Worm (Caenorhabditis elegans) whole organism, L4 larva: Measurements from ENCODE around the gene F53B1.8.

Experiments
- F10B5.3 ChIP-seq: sonication (generic microtip); optimal IDR thresholded peaks from 2 replicates; lab custom pipeline; 2016; ENCODE audit warnings: mild to moderate bottlenecking, missing genetic modification characterization, missing compliant biosample characterization
- F26F4.8 ChIP-seq: fragments of 200-800 bp; sonication (Bioruptor generic); conservative IDR thresholded peaks from 2 replicates; pipeline ENCODE4 v1.3.6; 2022; ENCODE audit warnings: missing genetic modification characterization, missing compliant biosample characterization
- F37D6.2 ChIP-seq: sonication (generic microtip); optimal IDR thresholded peaks from 2 replicates; lab custom pipeline; 2016; ENCODE audit warnings: mild to moderate bottlenecking, missing genetic modification characterization, missing compliant biosample characterization
- T20F7.1 ChIP-seq: fragments of 200-800 bp; sonication (Bioruptor generic); optimal IDR thresholded peaks from 2 replicates; lab custom pipeline; 2018; ENCODE audit warnings: mild to moderate bottlenecking, missing genetic modification characterization, missing compliant biosample characterization
- aha-1 ChIP-seq: fragments of 150-350 bp; peaks from one replicate; lab custom pipeline; 2014; ENCODE audit warnings: missing biosample characterization, missing genetic modification characterization
- ama-1 ChIP-seq: fragments of 150-350 bp; optimal IDR thresholded peaks from 2 replicates; lab custom pipeline; 2014; ENCODE audit warnings: inconsistent platforms, mixed read lengths
- ceh-28 ChIP-seq: fragments of 150-350 bp; optimal IDR thresholded peaks from 2 replicates; lab custom pipeline; 2014; ENCODE audit warnings: missing biosample characterization, missing genetic modification reagents, missing genetic modification characterization
- ces-1 ChIP-seq: fragments of 150-350 bp; sonication (generic microtip); optimal IDR thresholded peaks from 4 replicates; lab custom pipeline; 2014; ENCODE audit warnings: missing biosample characterization, missing genetic modification reagents, missing genetic modification characterization
- daf-12 ChIP-seq: fragments of 150-350 bp; optimal IDR thresholded peaks from 2 replicates; lab custom pipeline; 2014; ENCODE audit warnings: missing biosample characterization, missing genetic modification reagents, missing genetic modification characterization
- duxl-1 ChIP-seq: sonication (generic microtip); optimal IDR thresholded peaks from 2 replicates; lab custom pipeline; 2016; ENCODE audit warnings: mild to moderate bottlenecking, missing genetic modification characterization, moderate library complexity, missing compliant biosample characterization; ENCODE audit not compliant: poor library complexity
- egl-43 ChIP-seq: fragments of 200-800 bp; sonication (Bioruptor generic); IDR thresholded peaks from 2 replicates; pipeline ENCODE4 v1.3.6; 2022; ENCODE audit warnings: missing genetic modification reagents, missing genetic modification characterization, missing compliant biosample characterization
- hlh-30 ChIP-seq: sonication (generic microtip); optimal IDR thresholded peaks from 2 replicates; lab custom pipeline; 2017; ENCODE audit warnings: antibody characterized with exemption, mild to moderate bottlenecking, missing genetic modification characterization, missing compliant biosample characterization; ENCODE audit not compliant: insufficient read depth
- hmg-1.1 ChIP-seq: fragments of 200-800 bp; sonication (Bioruptor generic); IDR thresholded peaks from 2 replicates; pipeline ENCODE4 v1.3.6; 2022; ENCODE audit warnings: missing genetic modification reagents, missing genetic modification characterization, missing compliant biosample characterization
- lsy-2 ChIP-seq, 2 experiments: fragments of 150-350 bp in 1 of 2; sonication (generic microtip) in 1 of 2; optimal IDR thresholded peaks; 2 replicates each; lab custom pipeline; 2014 to 2017; ENCODE audit warnings: missing biosample characterization in 2 of 2, missing genetic modification characterization in 2 of 2
- mdl-1 ChIP-seq, 2 experiments: fragments of 150-350 bp in 1 of 2; sonication (generic microtip) in 1 of 2; optimal IDR thresholded peaks; 2 replicates each; lab custom pipeline; 2014 to 2017; ENCODE audit warnings: missing biosample characterization in 2 of 2, missing genetic modification characterization in 2 of 2
- mep-1 ChIP-seq: fragments of 150-350 bp; sonication (generic microtip); optimal IDR thresholded peaks from 3 replicates; lab custom pipeline; 2014; ENCODE audit warnings: missing biosample characterization, missing genetic modification characterization
- nhr-102 ChIP-seq: sonication (generic microtip); optimal IDR thresholded peaks from 2 replicates; lab custom pipeline; 2016; ENCODE audit warnings: mild to moderate bottlenecking, missing genetic modification characterization, moderate library complexity, missing compliant biosample characterization
- nhr-28 ChIP-seq: fragments of 150-350 bp; optimal IDR thresholded peaks from 2 replicates; lab custom pipeline; 2014; ENCODE audit warnings: missing biosample characterization, missing genetic modification characterization
- nhr-6 ChIP-seq: fragments of 150-350 bp; optimal IDR thresholded peaks from 2 replicates; lab custom pipeline; 2014; ENCODE audit warnings: missing biosample characterization, missing genetic modification characterization
- pha-4 ChIP-seq, 2 experiments: fragments of 150-350 bp in 1 of 2; fragments of 200-800 bp in 1 of 2; sonication (Bioruptor generic) in 1 of 2; IDR thresholded peaks in 1 of 2; optimal IDR thresholded peaks in 1 of 2; 2 replicates each; pipeline versions ENCODE4 v1.3.6 to Lab custom; 2014 to 2022; ENCODE audit warnings: missing genetic modification characterization in 2 of 2, missing genetic modification reagents in 2 of 2, missing biosample characterization in 1 of 2, missing compliant biosample characterization in 1 of 2
- pqm-1 ChIP-seq: sonication (generic microtip); optimal IDR thresholded peaks from 2 replicates; lab custom pipeline; 2017; ENCODE audit warnings: missing biosample characterization, missing genetic modification characterization
- rbr-2 ChIP-seq: sonication (generic microtip); optimal IDR thresholded peaks from 2 replicates; lab custom pipeline; 2016; ENCODE audit warnings: missing genotype, missing genetic modification characterization, missing compliant biosample characterization
- set-16 ChIP-seq: fragments of 200-800 bp; sonication (Bioruptor generic); IDR thresholded peaks from 2 replicates; pipeline ENCODE4 v1.3.6; 2022; ENCODE audit warnings: missing genetic modification reagents, missing genetic modification characterization, missing compliant biosample characterization
- skn-1 ChIP-seq: fragments of 150-350 bp; optimal IDR thresholded peaks from 2 replicates; lab custom pipeline; 2014; ENCODE audit warnings: missing biosample characterization, missing genetic modification characterization
- tag-97 ChIP-seq: fragments of 200-800 bp; sonication (Bioruptor generic); IDR thresholded peaks from 2 replicates; pipeline ENCODE4 v1.3.6; 2022; ENCODE audit warnings: missing genetic modification characterization, missing compliant biosample characterization
- unc-62 ChIP-seq, 3 experiments: fragments of 150-350 bp in 1 of 3; sonication (generic microtip); optimal IDR thresholded peaks in 2 of 3; peaks in 1 of 3; 1 replicate in 1 of 3; 2 replicates in 2 of 3; lab custom pipeline; 2014 to 2017; ENCODE audit warnings: missing biosample characterization in 3 of 3, missing genetic modification characterization in 3 of 3, missing genetic modification reagents in 3 of 3, missing genotype in 1 of 3
- zip-2 ChIP-seq: fragments of 150-350 bp; optimal IDR thresholded peaks from 2 replicates; lab custom pipeline; 2014; ENCODE audit warnings: missing biosample characterization, missing genetic modification characterization
- ztf-11 ChIP-seq: fragments of 150-350 bp; optimal IDR thresholded peaks from 2 replicates; lab custom pipeline; 2014; ENCODE audit warnings: missing biosample characterization, missing genetic modification characterization

F53B1.8 gene

DNA sequence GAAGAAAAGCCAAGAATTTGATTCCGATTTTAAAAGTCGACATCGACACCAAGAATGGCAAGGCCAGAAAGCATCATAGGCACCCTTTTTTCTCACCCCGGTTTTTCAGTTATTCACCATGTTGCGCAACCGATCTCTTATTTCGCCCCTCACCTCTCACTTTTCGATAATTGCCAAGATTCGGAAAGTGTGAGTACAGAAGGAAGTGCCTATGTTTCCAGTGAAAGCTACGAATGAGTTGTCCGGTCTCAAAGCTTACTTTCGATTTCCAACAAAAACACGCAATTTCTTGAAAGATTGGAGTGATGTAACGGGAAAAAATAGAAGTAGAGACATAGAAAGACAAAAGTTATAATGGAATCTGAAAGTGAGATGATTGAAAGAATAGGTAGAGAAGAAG, 23.7 kb upstream of the F53B1.8 start:
- TF ChIP-seq aha-1 (tag; lab: Kevin White, UChicago), result peak; percentile 97
- TF ChIP-seq zip-2, result no peak
- peak in 1 of 2 experiments; percentile 74 for TF ChIP-seq unc-62 (GFP tag; optimal IDR thresholded peaks at IDR 0.05 in 1 of 2; lab: Kevin White, UChicago)
- TF ChIP-seq unc-62 (tag; optimal IDR thresholded peaks at IDR 0.05; lab: Kevin White, UChicago), result no peak
- no peak for TF ChIP-seq pqm-1 (tag; lab: Kevin White, UChicago)
- TF ChIP-seq skn-1, result no peak
- TF ChIP-seq, all 104 proteins: peak for 2

- TF ChIP-seq hmg-1.1 (GFP tag; lab: Robert Waterston, UW) (no peak), hlh-30 (peak; percentile 23)
These were observed 22.0 kb upstream of the F53B1.8 start for ce11 chrX:2152062-2152461.

ce11 chrX:2150006-2150405, 20.0 kb upstream of the F53B1.8 start, which contains the start of gene npax-2:
npax-2 (minus strand) TSS chrX:2150106.
- TF ChIP-seq nhr-6 (tag; lab: Kevin White, UChicago) (no peak), egl-43 (GFP tag; lab: Robert Waterston, UW) (no peak)

DNA sequence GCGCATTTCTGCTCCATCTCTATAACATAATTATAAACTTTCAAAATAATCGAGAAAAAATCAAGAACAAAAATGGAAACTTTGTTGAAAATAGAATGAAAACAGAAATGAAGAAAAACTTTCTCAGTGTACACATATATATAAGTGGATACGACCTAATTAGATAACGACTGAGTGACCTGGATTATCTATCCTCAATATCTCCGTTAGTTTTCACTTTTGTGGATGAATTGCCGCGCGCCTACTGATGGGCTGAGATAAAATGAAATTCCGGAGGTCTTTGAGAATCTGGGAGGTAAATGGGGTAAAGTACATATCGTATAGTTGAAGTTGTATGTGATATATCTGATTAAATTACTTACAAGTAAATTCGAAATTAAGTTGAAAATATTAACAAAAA, 15.6 kb upstream of the F53B1.8 start, which contains the start of gene dpy-3:
Gene dpy-3 (minus strand): TSS at position 19 of the 400 bp plus-strand sequence.
- TF ChIP-seq rbr-2 (tag; lab: Kevin White, UChicago) (no peak), nhr-28 (tag; lab: Kevin White, UChicago) (peak; percentile 11), tag-97 (GFP tag; lab: Robert Waterston, UW) (no peak), pha-4 (GFP tag; IDR thresholded peaks at IDR 0.05; lab: Robert Waterston, UW) (no peak), pha-4 (tag; optimal IDR thresholded peaks at IDR 0.05; lab: Kevin White, UChicago) (no peak)
- TF ChIP-seq, all 104 proteins: peak for 1

DNA sequence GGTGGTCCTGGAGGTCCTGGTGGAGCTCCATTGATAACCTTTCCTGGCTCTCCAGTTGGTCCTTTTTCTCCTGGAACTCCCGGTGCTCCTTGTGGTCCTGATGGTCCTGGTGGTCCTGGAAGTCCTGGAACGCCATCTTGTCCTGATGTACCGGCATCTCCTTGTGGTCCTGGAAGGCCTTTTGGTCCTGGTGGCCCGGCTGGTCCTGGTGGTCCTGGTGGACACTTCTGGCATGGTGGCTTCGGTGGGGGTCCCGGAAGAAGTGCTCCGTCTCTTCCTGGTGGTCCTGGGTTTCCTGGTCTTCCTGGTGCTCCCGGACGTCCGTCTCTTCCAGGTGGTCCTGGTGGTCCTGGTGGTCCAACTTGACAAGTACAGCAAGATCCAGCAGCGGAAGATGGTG, 14.8 kb upstream of the F53B1.8 start:
- peak; percentile 94 for TF ChIP-seq set-16 (GFP tag; lab: Robert Waterston, UW)
- TF ChIP-seq T20F7.1 (GFP tag; lab: Kevin White, UChicago), result no peak
- no peak for TF ChIP-seq nhr-28 (tag; lab: Kevin White, UChicago)

DNA sequence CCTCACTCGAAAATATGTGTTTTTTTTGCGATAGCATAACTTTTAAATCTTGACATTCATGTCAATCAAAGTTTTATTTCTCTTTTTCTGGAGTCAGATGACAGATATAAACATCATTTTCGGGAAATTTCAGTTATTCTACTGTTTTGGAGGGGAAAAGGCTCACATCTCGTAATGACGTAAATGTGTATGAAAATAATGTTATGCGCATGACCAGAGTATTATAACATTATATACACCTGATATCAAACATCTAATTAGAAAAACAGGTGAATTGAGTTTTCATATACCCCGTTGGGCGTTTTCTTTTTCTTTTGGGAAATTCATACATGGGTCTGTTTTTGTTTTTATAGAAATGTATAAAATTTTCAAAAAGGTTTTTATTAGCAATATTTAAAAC, 14.2 kb upstream of the F53B1.8 start:
- TF ChIP-seq duxl-1 (tag; lab: Kevin White, UChicago) (peak; percentile 39), F10B5.3 (tag; lab: Kevin White, UChicago) (no peak), F37D6.2 (tag; lab: Kevin White, UChicago) (no peak), ama-1 (lab: Kevin White, UChicago) (no peak), lsy-2 (tag; optimal IDR thresholded peaks at IDR 0.05; lab: Kevin White, UChicago) (peak in 1 of 2 experiments; percentile 23), ceh-28 (no peak), ces-1 (GFP tag; lab: Kevin White, UChicago) (no peak)

DNA sequence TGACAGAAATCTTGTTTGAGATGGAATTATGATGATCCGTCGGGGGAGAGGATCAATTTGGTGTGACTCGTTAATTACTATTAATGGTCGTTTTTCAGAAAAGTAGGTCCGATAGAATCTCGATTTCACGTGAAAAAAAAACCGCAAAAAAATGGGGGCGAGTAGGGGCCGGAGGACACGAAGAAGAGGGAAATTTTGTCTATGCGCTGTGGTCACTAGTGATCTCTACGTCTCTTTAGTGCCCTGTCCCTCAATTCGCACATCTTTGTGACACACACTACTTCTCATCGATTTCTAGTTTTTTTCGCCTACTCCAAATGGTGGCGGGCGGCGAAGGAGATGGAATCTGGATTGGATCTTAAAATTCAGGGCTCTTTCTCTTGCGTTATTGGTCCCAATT, 10.6 kb upstream of the F53B1.8 start:
- TF ChIP-seq nhr-102 (tag; lab: Kevin White, UChicago) (no peak), hmg-1.1 (GFP tag; lab: Robert Waterston, UW) (peak; percentile 41; the same call in 1 of the 2 replicates), daf-12 (tag; lab: Kevin White, UChicago) (no peak), mdl-1 (tag; optimal IDR thresholded peaks at IDR 0.05; lab: Kevin White, UChicago) (peak in 1 of 2 experiments; percentile 39), aha-1 (tag; lab: Kevin White, UChicago) (peak; percentile 92), mep-1 (tag; lab: Kevin White, UChicago) (peak; percentile 27), F26F4.8 (GFP tag; lab: Robert Waterston, UW) (no peak), ztf-11 (tag; lab: Kevin White, UChicago) (no peak)
